Fruit fly (Drosophila melanogaster) whole organism, embryonic: ENCODE data around the gene CG11368.

Experiments
- Abd-B ChIP-seq: fragments of 200-800 bp; sonication (Bioruptor generic); optimal IDR thresholded peaks from 2 replicates; lab custom pipeline; 2018; ENCODE audit warnings: missing biosample characterization, mild to moderate bottlenecking, missing genetic modification characterization, moderate library complexity
- CG16815 ChIP-seq: fragments of 200-800 bp; sonication (Bioruptor generic); optimal IDR thresholded peaks from 3 replicates; lab custom pipeline; 2017; ENCODE audit warnings: missing biosample characterization, mild to moderate bottlenecking, missing genetic modification characterization
- CG3065 ChIP-seq: fragments of 200-800 bp; sonication (Bioruptor generic); optimal IDR thresholded peaks from 2 replicates; lab custom pipeline; 2016; ENCODE audit warnings: missing biosample characterization, missing genetic modification characterization
- CG31441 ChIP-seq: fragments of 200-800 bp; sonication (Bioruptor generic); IDR thresholded peaks from 2 replicates; pipeline ENCODE4 v1.3.6; 2022; ENCODE audit warnings: missing biosample characterization, missing genetic modification characterization
- CG32767 ChIP-seq: fragments of 200-800 bp; sonication (Bioruptor generic); IDR thresholded peaks from 2 replicates; pipeline ENCODE4 v1.3.6; 2022; ENCODE audit warnings: missing biosample characterization, missing genetic modification characterization
- CG3281 ChIP-seq: fragments of 200-800 bp; sonication (Bioruptor generic); optimal IDR thresholded peaks from 3 replicates; lab custom pipeline; 2017; ENCODE audit warnings: missing biosample characterization, mild to moderate bottlenecking, missing genetic modification characterization
- CG5245 ChIP-seq: fragments of 200-800 bp; sonication (Bioruptor generic); optimal IDR thresholded peaks from 3 replicates; lab custom pipeline; 2016; ENCODE audit warnings: missing biosample characterization, missing genetic modification characterization
- CG6813 ChIP-seq: fragments of 200-800 bp; sonication (Bioruptor generic); optimal IDR thresholded peaks from 2 replicates; lab custom pipeline; 2017; ENCODE audit warnings: missing biosample characterization, missing genetic modification characterization, mild to moderate bottlenecking, moderate library complexity, missing genetic modification reagents
- Med ChIP-seq: fragments of 200-800 bp; sonication (Bioruptor generic); peaks from one replicate; lab custom pipeline; 2016; ENCODE audit warnings: missing biosample characterization, missing genetic modification characterization, mild to moderate bottlenecking, inconsistent platforms, moderate library complexity
- her ChIP-seq: fragments of 200-800 bp; sonication (Bioruptor generic); optimal IDR thresholded peaks from 2 replicates; lab custom pipeline; 2016; ENCODE audit warnings: missing biosample characterization, missing genetic modification characterization
- jumu ChIP-seq: fragments of 200-800 bp; sonication (Bioruptor generic); optimal IDR thresholded peaks from 3 replicates; lab custom pipeline; 2016; ENCODE audit warnings: missing biosample characterization, missing genetic modification characterization
- ttk ChIP-seq: fragments of 200-800 bp; sonication (Bioruptor generic); IDR thresholded peaks from 2 replicates; pipeline ENCODE4 v2.1.2; 2022; ENCODE audit warnings: missing biosample characterization, missing genetic modification characterization
- zfh2 ChIP-seq: fragments of 200-800 bp; sonication (Bioruptor generic); optimal IDR thresholded peaks from 2 replicates; lab custom pipeline; 2016; ENCODE audit warnings: missing biosample characterization, missing genetic modification characterization

dm6 chrX:7453236-7453635 lies 1.2 kb downstream of the CG11368 start, which contains the start of gene CG43198:
- no peak for TF ChIP-seq jumu
- TF ChIP-seq Med (GFP tag; lab: Kevin White, UChicago) = no peak
- no peak for TF ChIP-seq CG3281 (GFP tag; lab: Kevin White, UChicago)
- no peak for TF ChIP-seq ttk (GFP tag; lab: Robert Waterston, UW)
- no peak for TF ChIP-seq her (GFP tag; lab: Kevin White, UChicago)
- no peak for TF ChIP-seq zfh2 (GFP tag; lab: Kevin White, UChicago)
- TF ChIP-seq Abd-B (GFP tag; lab: Kevin White, UChicago) = no peak
- no peak for TF ChIP-seq CG3065 (GFP tag; lab: Kevin White, UChicago)
- no peak for TF ChIP-seq CG31441 (GFP tag; lab: Robert Waterston, UW)
- TF ChIP-seq CG6813 (GFP tag; lab: Kevin White, UChicago) = no peak
- TF ChIP-seq CG5245 (GFP tag; lab: Kevin White, UChicago) = no peak
- no peak for TF ChIP-seq CG16815 (GFP tag; lab: Kevin White, UChicago)
- TF ChIP-seq CG32767 = no peak
